Fruit fly (Drosophila melanogaster) whole organism, embryonic: Measurements from ENCODE around the gene Dup99B.

Experiments used
- ATbp ChIP-seq: fragments of 200-800 bp; sonication (Bioruptor generic); optimal IDR thresholded peaks from 2 replicates; lab custom pipeline; 2017; ENCODE audit warnings: missing biosample characterization, mild to moderate bottlenecking, missing genetic modification characterization, missing genetic modification reagents
- Antp ChIP-seq: fragments of 200-800 bp; sonication (Bioruptor generic); optimal IDR thresholded peaks from 3 replicates; lab custom pipeline; 2016; ENCODE audit warnings: missing biosample characterization, missing genetic modification characterization
- Blimp-1 ChIP-seq: fragments of 200-800 bp; sonication (Bioruptor generic); optimal IDR thresholded peaks from 3 replicates; lab custom pipeline; 2018; ENCODE audit warnings: missing biosample characterization, missing genetic modification characterization, mild to moderate bottlenecking, moderate library complexity, missing genetic modification reagents
- CG1024 ChIP-seq: fragments of 200-800 bp; sonication (Bioruptor generic); IDR thresholded peaks from 2 replicates; pipeline ENCODE4 v1.3.6; 2022; ENCODE audit warnings: missing biosample characterization, missing genetic modification characterization
- CG10654 ChIP-seq: fragments of 200-800 bp; sonication (Bioruptor generic); optimal IDR thresholded peaks from 2 replicates; lab custom pipeline; 2016; ENCODE audit warnings: missing biosample characterization, missing genetic modification characterization
- CG11504 ChIP-seq: fragments of 200-800 bp; sonication (Bioruptor generic); optimal IDR thresholded peaks from 3 replicates; lab custom pipeline; 2019; ENCODE audit warnings: missing biosample characterization, mild to moderate bottlenecking, missing genetic modification characterization, moderate library complexity
- CG12391 ChIP-seq: fragments of 200-800 bp; sonication (Bioruptor generic); optimal IDR thresholded peaks from 3 replicates; lab custom pipeline; 2018; ENCODE audit warnings: missing biosample characterization, mild to moderate bottlenecking, missing genetic modification characterization, moderate library complexity
- CG13424 ChIP-seq: fragments of 200-800 bp; sonication (Bioruptor generic); optimal IDR thresholded peaks from 2 replicates; lab custom pipeline; 2019; ENCODE audit warnings: missing biosample characterization, mild to moderate bottlenecking, missing genetic modification characterization, moderate library complexity
- CG14667 ChIP-seq: fragments of 200-800 bp; sonication (Bioruptor generic); IDR thresholded peaks from 2 replicates; pipeline ENCODE4 v1.3.6; 2022; ENCODE audit warnings: missing biosample characterization, missing genetic modification characterization
- CG14965 ChIP-seq: fragments of 200-800 bp; sonication (Bioruptor generic); optimal IDR thresholded peaks from 2 replicates; lab custom pipeline; 2016; ENCODE audit warnings: missing biosample characterization, missing genetic modification characterization, borderline replicate concordance
- CG15601 ChIP-seq: fragments of 200-800 bp; sonication (Bioruptor generic); optimal IDR thresholded peaks from 3 replicates; lab custom pipeline; 2019; ENCODE audit warnings: missing biosample characterization, mild to moderate bottlenecking, missing genetic modification characterization, moderate library complexity
- CG2120 ChIP-seq: fragments of 200-800 bp; sonication (Bioruptor generic); optimal IDR thresholded peaks from 3 replicates; lab custom pipeline; 2016; ENCODE audit warnings: missing biosample characterization, missing genetic modification characterization
- CG2202 ChIP-seq: fragments of 200-800 bp; sonication (Bioruptor generic); optimal IDR thresholded peaks from 2 replicates; lab custom pipeline; 2018; ENCODE audit warnings: missing biosample characterization, mild to moderate bottlenecking, missing genetic modification characterization
- CG30403 ChIP-seq: fragments of 200-800 bp; sonication (Bioruptor generic); optimal IDR thresholded peaks from 3 replicates; lab custom pipeline; 2016; ENCODE audit warnings: missing biosample characterization, missing genetic modification characterization
- CG32532 ChIP-seq: fragments of 200-800 bp; sonication (Bioruptor generic); IDR thresholded peaks from 2 replicates; pipeline ENCODE4 v1.3.6; 2022; ENCODE audit warnings: missing biosample characterization, missing genetic modification characterization
- CG3995 ChIP-seq: fragments of 200-800 bp; sonication (Bioruptor generic); optimal IDR thresholded peaks from 3 replicates; lab custom pipeline; 2016; ENCODE audit warnings: missing biosample characterization, missing genetic modification characterization
- CG4404 ChIP-seq: fragments of 200-800 bp; sonication (Bioruptor generic); IDR thresholded peaks from 2 replicates; pipeline ENCODE4 v1.3.6; 2022; ENCODE audit warnings: missing biosample characterization, missing genetic modification characterization
- CG7839 ChIP-seq: fragments of 200-800 bp; sonication (Bioruptor generic); optimal IDR thresholded peaks from 3 replicates; lab custom pipeline; 2018; ENCODE audit warnings: missing biosample characterization, mild to moderate bottlenecking, missing genetic modification characterization, moderate library complexity
- CG9727 ChIP-seq: fragments of 200-800 bp; sonication (Bioruptor generic); optimal IDR thresholded peaks from 3 replicates; lab custom pipeline; 2017; ENCODE audit warnings: missing biosample characterization, mild to moderate bottlenecking, missing genetic modification characterization
- CoRest ChIP-seq: fragments of 200-800 bp; sonication (Bioruptor generic); optimal IDR thresholded peaks from 3 replicates; lab custom pipeline; 2018; ENCODE audit warnings: missing biosample characterization, mild to moderate bottlenecking, missing genetic modification characterization, moderate library complexity
- Fer3 ChIP-seq: fragments of 200-800 bp; sonication (Bioruptor generic); optimal IDR thresholded peaks from 2 replicates; lab custom pipeline; 2018; ENCODE audit warnings: missing biosample characterization, mild to moderate bottlenecking, missing genetic modification characterization, moderate library complexity
- H15 ChIP-seq: fragments of 200-800 bp; sonication (Bioruptor generic); IDR thresholded peaks from 3 replicates; pipeline ENCODE4 v1.3.6; 2022; ENCODE audit warnings: missing biosample characterization, missing genetic modification characterization
- H2.0 ChIP-seq: fragments of 200-800 bp; sonication (Bioruptor generic); IDR thresholded peaks from 2 replicates; pipeline ENCODE4 v1.3.6; 2022; ENCODE audit warnings: missing biosample characterization, missing genetic modification characterization
- HLH3B ChIP-seq: fragments of 200-800 bp; sonication (Bioruptor generic); IDR thresholded peaks from 2 replicates; pipeline ENCODE4 v1.3.6; 2022; ENCODE audit warnings: missing biosample characterization, missing genetic modification characterization
- Hr51 ChIP-seq, 2 experiments: fragments of 200-800 bp; sonication (Bioruptor generic); optimal IDR thresholded peaks; 2 replicates in 1 of 2; 3 replicates in 1 of 2; lab custom pipeline; 2016 to 2018; ENCODE audit warnings: missing biosample characterization in 2 of 2, missing genetic modification characterization in 2 of 2, mild to moderate bottlenecking in 1 of 2, moderate library complexity in 1 of 2
- Hsf ChIP-seq: fragments of 200-800 bp; sonication (Bioruptor generic); optimal IDR thresholded peaks from 3 replicates; lab custom pipeline; 2016; ENCODE audit warnings: missing biosample characterization, missing genetic modification characterization
- Med ChIP-seq: fragments of 200-800 bp; sonication (Bioruptor generic); peaks from one replicate; lab custom pipeline; 2016; ENCODE audit warnings: missing biosample characterization, missing genetic modification characterization, mild to moderate bottlenecking, inconsistent platforms, moderate library complexity
- Nf-YA ChIP-seq: fragments of 200-800 bp; sonication (Bioruptor generic); IDR thresholded peaks from 2 replicates; pipeline ENCODE4 v1.3.6; 2022; ENCODE audit warnings: missing biosample characterization, missing genetic modification characterization
- Ptx1 ChIP-seq: fragments of 200-800 bp; sonication (Bioruptor generic); IDR thresholded peaks from 2 replicates; pipeline ENCODE4 v1.3.6; 2022; ENCODE audit warnings: missing biosample characterization, missing genetic modification characterization
- Six4 ChIP-seq: fragments of 200-800 bp; sonication (Bioruptor generic); optimal IDR thresholded peaks from 2 replicates; lab custom pipeline; 2016; ENCODE audit warnings: missing biosample characterization, missing genetic modification characterization
- Sox102F ChIP-seq: fragments of 200-800 bp; sonication (Bioruptor generic); optimal IDR thresholded peaks from 2 replicates; lab custom pipeline; 2018; ENCODE audit warnings: missing biosample characterization, mild to moderate bottlenecking, missing genetic modification characterization, moderate library complexity
- Xrp1 ChIP-seq: fragments of 200-800 bp; sonication (Bioruptor generic); IDR thresholded peaks from 2 replicates; pipeline ENCODE4 v1.3.6; 2022; ENCODE audit warnings: missing biosample characterization, missing genetic modification characterization
- ara ChIP-seq: fragments of 200-800 bp; sonication (Bioruptor generic); IDR thresholded peaks from 2 replicates; pipeline ENCODE4 v1.3.6; 2022; ENCODE audit warnings: missing biosample characterization, missing genetic modification characterization
- bab2 ChIP-seq: fragments of 200-800 bp; sonication (Bioruptor generic); optimal IDR thresholded peaks from 2 replicates; lab custom pipeline; 2016; ENCODE audit warnings: missing biosample characterization, missing genetic modification characterization
- esg ChIP-seq: fragments of 200-800 bp; sonication (Bioruptor generic); conservative IDR thresholded peaks from 2 replicates; pipeline ENCODE4 v1.3.6; 2022; ENCODE audit warnings: missing biosample characterization, missing genetic modification characterization
- gce ChIP-seq: fragments of 200-800 bp; sonication (Bioruptor generic); IDR thresholded peaks from 3 replicates; pipeline ENCODE4 v1.3.6; 2022; ENCODE audit warnings: missing biosample characterization, missing genetic modification characterization
- gsb-n ChIP-seq: fragments of 200-800 bp; sonication (Bioruptor generic); optimal IDR thresholded peaks from 3 replicates; lab custom pipeline; 2018; ENCODE audit warnings: missing biosample characterization, mild to moderate bottlenecking, missing genetic modification characterization
- ind ChIP-seq: fragments of 200-800 bp; sonication (Bioruptor generic); optimal IDR thresholded peaks from 3 replicates; lab custom pipeline; 2016; ENCODE audit warnings: missing biosample characterization, missing genetic modification characterization
- jing ChIP-seq: fragments of 200-800 bp; sonication (Bioruptor generic); optimal IDR thresholded peaks from 2 replicates; lab custom pipeline; 2018; ENCODE audit warnings: missing biosample characterization, mild to moderate bottlenecking, missing genetic modification characterization
- lab ChIP-seq: fragments of 200-800 bp; sonication (Bioruptor generic); optimal IDR thresholded peaks from 3 replicates; lab custom pipeline; 2017; ENCODE audit warnings: missing biosample characterization, missing genetic modification characterization, mild to moderate bottlenecking, moderate library complexity, missing genetic modification reagents
- nmo ChIP-seq: fragments of 200-800 bp; sonication (Bioruptor generic); optimal IDR thresholded peaks from 2 replicates; lab custom pipeline; 2018; ENCODE audit warnings: missing biosample characterization, mild to moderate bottlenecking, missing genetic modification characterization, moderate library complexity
- onecut ChIP-seq: fragments of 200-800 bp; sonication (Bioruptor generic); IDR thresholded peaks from 2 replicates; pipeline ENCODE4 v1.3.6; 2022; ENCODE audit warnings: missing biosample characterization, missing genetic modification characterization
- pan ChIP-seq, 4 experiments: fragments of >200 bp in 3 of 4; fragments of 200-800 bp in 1 of 4; sonication (Bioruptor generic) in 1 of 4; optimal IDR thresholded peaks in 3 of 4; IDR thresholded peaks in 1 of 4; 2 replicates each; pipeline versions ENCODE4 v1.3.6 to Lab custom; 2017 to 2022; ENCODE audit warnings: missing biosample characterization in 2 of 4, missing genetic modification characterization in 2 of 4, mixed read lengths in 1 of 4
- sens ChIP-seq: fragments of 200-800 bp; sonication (Bioruptor generic); peaks from one replicate; lab custom pipeline; 2016; ENCODE audit warnings: missing biosample characterization, missing genetic modification characterization
- sisA ChIP-seq: fragments of 200-800 bp; sonication (Bioruptor generic); IDR thresholded peaks from 2 replicates; pipeline ENCODE4 v1.3.6; 2022; ENCODE audit warnings: missing biosample characterization, missing genetic modification characterization
- sqz ChIP-seq: fragments of 200-800 bp; sonication (Bioruptor generic); optimal IDR thresholded peaks from 3 replicates; lab custom pipeline; 2018; ENCODE audit warnings: missing biosample characterization, mild to moderate bottlenecking, missing genetic modification characterization
- stc ChIP-seq: fragments of 200-800 bp; sonication (Bioruptor generic); IDR thresholded peaks from 2 replicates; pipeline ENCODE4 v1.3.6; 2022; ENCODE audit warnings: missing biosample characterization, missing genetic modification characterization
- vvl ChIP-seq: fragments of 200-800 bp; sonication (Bioruptor generic); IDR thresholded peaks from 2 replicates; pipeline ENCODE4 v1.3.6; 2022; ENCODE audit warnings: missing biosample characterization, missing genetic modification characterization
- zfh1 ChIP-seq: fragments of 200-800 bp; sonication (Bioruptor generic); IDR thresholded peaks from 3 replicates; pipeline ENCODE4 v1.3.6; 2022; ENCODE audit warnings: missing biosample characterization, missing genetic modification characterization

Gene Dup99B

DNA sequence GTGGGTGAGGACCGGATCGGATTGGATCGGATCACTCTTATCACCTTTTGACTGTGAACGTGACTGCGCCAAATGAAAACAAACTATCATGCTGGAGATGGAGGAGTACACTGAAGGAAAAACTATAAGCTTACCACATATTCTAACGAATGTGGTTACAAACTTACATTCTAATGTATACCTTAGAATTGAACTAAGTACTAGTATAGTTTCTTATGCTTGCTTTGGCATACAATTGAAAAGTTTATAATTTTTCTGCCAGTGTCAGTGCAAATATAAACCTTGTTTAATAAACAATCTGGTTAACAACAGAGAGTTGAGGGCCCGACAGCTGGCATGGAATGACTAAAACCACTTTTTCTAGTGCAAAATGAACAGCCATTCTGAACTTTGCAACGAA, 2.3 kb upstream of the Dup99B start (continued):
- TF ChIP-seq esg (GFP tag; lab: Robert Waterston, UW), result peak; percentile 43
- TF ChIP-seq H15 (GFP tag; lab: Robert Waterston, UW), result 0 out of 3 replicates have a peak, but pooled peaks have one; percentile 16
- TF ChIP-seq stc, result peak; percentile 41; the same call in 1 of the 2 replicates
- peak; percentile 31 for TF ChIP-seq bab2 (GFP tag; lab: Kevin White, UChicago)
- 0 out of 2 replicates have a peak, but pooled peaks have one; percentile 19 for TF ChIP-seq Nf-YA
- TF ChIP-seq pan (optimal IDR thresholded peaks at IDR 0.05; lab: Kevin White, UChicago), result no peak
- peak in 1 of 2 experiments; percentile 25 for TF ChIP-seq pan (GFP tag; optimal IDR thresholded peaks at IDR 0.05 in 1 of 2, IDR thresholded peaks at IDR 0.05 in 1 of 2)
- peak; percentile 11 for TF ChIP-seq CG10654 (GFP tag; lab: Kevin White, UChicago)
- no peak for TF ChIP-seq CG2202 (tag; lab: Kevin White, UChicago)
- TF ChIP-seq CG11504 (tag; lab: Kevin White, UChicago), result peak; percentile 55
- peak; percentile 42; the same call in 1 of the 2 replicates for TF ChIP-seq H2.0 (GFP tag; lab: Robert Waterston, UW)
- peak; percentile 0 for TF ChIP-seq CG15601 (tag; lab: Kevin White, UChicago)
- TF ChIP-seq Med (GFP tag; lab: Kevin White, UChicago), result peak; percentile 83
- TF ChIP-seq CG1024 (GFP tag; lab: Robert Waterston, UW), result peak; percentile 41; the same call in 1 of the 2 replicates
- TF ChIP-seq Six4 (GFP tag; lab: Kevin White, UChicago), result peak; percentile 5
- peak; percentile 9; the same call in 1 of the 2 replicates for TF ChIP-seq onecut (GFP tag; lab: Robert Waterston, UW)
- 0 out of 3 replicates have a peak, but pooled peaks have one; percentile 25 for TF ChIP-seq gce
- peak; percentile 52; the same call in 1 of the 3 replicates for TF ChIP-seq zfh1
- peak; percentile 16 for TF ChIP-seq gsb-n (tag; lab: Kevin White, UChicago)
- TF ChIP-seq vvl, result peak; percentile 51
- peak; percentile 43 for TF ChIP-seq HLH3B
- peak; percentile 8; the same call in 1 of the 2 replicates for TF ChIP-seq CG32532 (GFP tag; lab: Robert Waterston, UW)
- peak; percentile 7 for TF ChIP-seq lab
- peak; percentile 13 for TF ChIP-seq Hsf (GFP tag; lab: Kevin White, UChicago)
- peak; percentile 30; the same call in 1 of the 2 replicates for TF ChIP-seq Xrp1 (GFP tag; lab: Robert Waterston, UW)
- TF ChIP-seq sisA (GFP tag; lab: Robert Waterston, UW), result peak; percentile 59
- TF ChIP-seq ATbp (GFP tag; lab: Kevin White, UChicago), result peak; percentile 63
- no peak for TF ChIP-seq CG9727 (GFP tag; lab: Kevin White, UChicago)
- peak; percentile 10 for TF ChIP-seq CG2120 (GFP tag; lab: Kevin White, UChicago)
- peak; percentile 22 for TF ChIP-seq CG13424
- no peak for TF ChIP-seq sqz (GFP tag; lab: Kevin White, UChicago)
- peak; percentile 54 for TF ChIP-seq CG7839 (tag; lab: Kevin White, UChicago)
- TF ChIP-seq ara, result peak; percentile 23; the same call in 1 of the 2 replicates
- no peak for TF ChIP-seq CG4404
- peak; percentile 25 for TF ChIP-seq nmo
- TF ChIP-seq CoRest, result peak; percentile 6
- TF ChIP-seq Fer3 (tag; lab: Kevin White, UChicago), result peak; percentile 3
- TF ChIP-seq Sox102F, result peak; percentile 73
- peak; percentile 36 for TF ChIP-seq ind (GFP tag; lab: Kevin White, UChicago)
- peak; percentile 49 for TF ChIP-seq CG30403 (GFP tag; lab: Kevin White, UChicago)
- no peak for TF ChIP-seq CG14965 (GFP tag; lab: Kevin White, UChicago)
- peak; percentile 39 for TF ChIP-seq CG12391
- TF ChIP-seq Ptx1 (GFP tag; lab: Robert Waterston, UW), result peak; percentile 44
- peak; percentile 4 for TF ChIP-seq CG3995 (GFP tag; lab: Kevin White, UChicago)
- peak; percentile 69 for TF ChIP-seq sens (GFP tag; lab: Kevin White, UChicago)
- peak; percentile 41 for TF ChIP-seq jing (GFP tag; lab: Kevin White, UChicago)
- TF ChIP-seq Blimp-1 (GFP tag; lab: Kevin White, UChicago), result peak; percentile 43
- 0 out of 2 replicates have a peak, but pooled peaks have one; percentile 39 for TF ChIP-seq CG14667
- peak in 1 of 2 experiments; percentile 36 for TF ChIP-seq Hr51 (GFP tag; optimal IDR thresholded peaks at IDR 0.05; lab: Kevin White, UChicago)
- peak; percentile 13 for TF ChIP-seq Antp (GFP tag; lab: Kevin White, UChicago)
